Worm (Caenorhabditis elegans): Measurements from ENCODE around the gene cest-28.

DNA sequence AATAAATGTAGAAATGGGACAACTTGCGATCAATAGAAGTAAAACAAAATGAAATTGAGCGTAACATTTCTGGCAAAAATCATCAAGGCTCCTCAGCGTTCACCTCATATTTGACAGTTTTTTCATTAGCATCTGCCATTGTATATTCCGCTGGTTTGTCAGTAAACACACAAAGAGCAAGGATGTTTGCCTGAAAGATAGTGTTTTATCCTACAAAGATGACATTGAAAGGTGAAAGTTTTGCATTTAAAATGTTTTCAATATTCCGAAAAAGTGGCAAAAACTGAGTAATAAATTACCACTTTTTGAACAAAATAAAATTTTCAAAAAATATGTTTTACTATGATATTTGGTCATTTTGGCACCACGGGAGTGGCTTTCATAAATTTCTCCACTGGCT is 16.3 kb downstream of the cest-28 start:
- no peak for TF ChIP-seq elt-3 (tag; optimal IDR thresholded peaks at IDR 0.05)
- no peak for TF ChIP-seq dsc-1 (tag; optimal IDR thresholded peaks at IDR 0.05)
- no peak for TF ChIP-seq tbx-2 (tag; optimal IDR thresholded peaks at IDR 0.05)
- TF ChIP-seq grh-1 (GFP tag; IDR thresholded peaks at IDR 0.05), result no peak
- TF ChIP-seq skn-1 (tag; optimal IDR thresholded peaks at IDR 0.05), result no peak
- no peak for TF ChIP-seq aly-2 (tag; optimal IDR thresholded peaks at IDR 0.05)
- TF ChIP-seq nhr-76 (tag; optimal IDR thresholded peaks at IDR 0.05), result no peak
- no peak for TF ChIP-seq unc-130 (tag; optimal IDR thresholded peaks at IDR 0.05)
- TF ChIP-seq unc-62 (GFP tag; optimal IDR thresholded peaks at IDR 0.05), result no peak
- TF ChIP-seq fos-1 (tag; optimal IDR thresholded peaks at IDR 0.05), result no peak
